Fruit fly (Drosophila melanogaster) whole organism, embryonic: ENCODE results near the gene CG34313.

Source experiments
- Bgb ChIP-seq: fragments of 200-800 bp; sonication (Bioruptor generic); IDR thresholded peaks from 2 replicates; pipeline ENCODE4 v1.3.6; 2022; ENCODE audit warnings: missing biosample characterization, missing genetic modification characterization; ENCODE audit not compliant: partially characterized antibody
- C15 ChIP-seq: fragments of 200-800 bp; sonication (Bioruptor generic); IDR thresholded peaks from 3 replicates; pipeline ENCODE4 v1.3.6; 2022; ENCODE audit warnings: missing biosample characterization, missing genetic modification characterization
- CG10462 ChIP-seq: fragments of 200-800 bp; sonication (Bioruptor generic); optimal IDR thresholded peaks from 2 replicates; lab custom pipeline; 2016; ENCODE audit warnings: missing biosample characterization, missing genetic modification characterization
- CG11695 ChIP-seq: fragments of 200-800 bp; sonication (Bioruptor generic); IDR thresholded peaks from 3 replicates; pipeline ENCODE4 v1.3.6; 2022; ENCODE audit warnings: missing biosample characterization, missing genetic modification characterization
- CG12769 ChIP-seq: fragments of 200-800 bp; sonication (Bioruptor generic); optimal IDR thresholded peaks from 2 replicates; lab custom pipeline; 2019; ENCODE audit warnings: missing biosample characterization, mild to moderate bottlenecking, missing genetic modification characterization, moderate library complexity
- CG13624 ChIP-seq: fragments of 200-800 bp; sonication (Bioruptor generic); optimal IDR thresholded peaks from 2 replicates; lab custom pipeline; 2016; ENCODE audit warnings: missing biosample characterization, missing genetic modification characterization
- CG15011 ChIP-seq: fragments of 200-800 bp; sonication (Bioruptor generic); optimal IDR thresholded peaks from 3 replicates; lab custom pipeline; 2018; ENCODE audit warnings: missing biosample characterization, mild to moderate bottlenecking, missing genetic modification characterization
- CG17385 ChIP-seq: fragments of 200-800 bp; sonication (Bioruptor generic); optimal IDR thresholded peaks from 3 replicates; lab custom pipeline; 2018; ENCODE audit warnings: missing biosample characterization, mild to moderate bottlenecking, missing genetic modification characterization
- CG17912 ChIP-seq: fragments of 200-800 bp; sonication (Bioruptor generic); optimal IDR thresholded peaks from 2 replicates; lab custom pipeline; 2018; ENCODE audit warnings: missing biosample characterization, mild to moderate bottlenecking, missing genetic modification characterization
- CG2120 ChIP-seq: fragments of 200-800 bp; sonication (Bioruptor generic); optimal IDR thresholded peaks from 3 replicates; lab custom pipeline; 2016; ENCODE audit warnings: missing biosample characterization, missing genetic modification characterization
- CG2889 ChIP-seq: fragments of 200-800 bp; sonication (Bioruptor generic); IDR thresholded peaks from 3 replicates; pipeline ENCODE4 v1.3.6; 2022; ENCODE audit warnings: missing biosample characterization, missing genetic modification characterization
- CG3065 ChIP-seq: fragments of 200-800 bp; sonication (Bioruptor generic); optimal IDR thresholded peaks from 2 replicates; lab custom pipeline; 2016; ENCODE audit warnings: missing biosample characterization, missing genetic modification characterization
- CG3726 ChIP-seq: fragments of 200-800 bp; sonication (Bioruptor generic); IDR thresholded peaks from 3 replicates; pipeline ENCODE4, ENCODE4 v1.3.6; 2022; ENCODE audit warnings: missing biosample characterization, missing genetic modification characterization
- CG4617 ChIP-seq: fragments of 200-800 bp; sonication (Bioruptor generic); optimal IDR thresholded peaks from 3 replicates; lab custom pipeline; 2016; ENCODE audit warnings: missing biosample characterization, missing genetic modification characterization, borderline replicate concordance
- CG7839 ChIP-seq: fragments of 200-800 bp; sonication (Bioruptor generic); optimal IDR thresholded peaks from 3 replicates; lab custom pipeline; 2018; ENCODE audit warnings: missing biosample characterization, mild to moderate bottlenecking, missing genetic modification characterization, moderate library complexity
- CG7928 ChIP-seq: fragments of 200-800 bp; sonication (Bioruptor generic); optimal IDR thresholded peaks from 2 replicates; lab custom pipeline; 2017; ENCODE audit warnings: missing biosample characterization, mild to moderate bottlenecking, missing genetic modification characterization
- CG9215 ChIP-seq: fragments of 200-800 bp; sonication (Bioruptor generic); IDR thresholded peaks from 2 replicates; pipeline ENCODE4 v1.3.6; 2022; ENCODE audit warnings: missing biosample characterization, missing genetic modification characterization
- CG9797 ChIP-seq: fragments of 200-800 bp; sonication (Bioruptor generic); optimal IDR thresholded peaks from 3 replicates; lab custom pipeline; 2018; ENCODE audit warnings: missing biosample characterization, mild to moderate bottlenecking, missing genetic modification characterization
- Dek ChIP-seq: fragments of 200-800 bp; sonication (Bioruptor generic); optimal IDR thresholded peaks from 3 replicates; lab custom pipeline; 2019; ENCODE audit warnings: missing biosample characterization, mild to moderate bottlenecking, missing genetic modification characterization, moderate library complexity
- Doc3 ChIP-seq: fragments of 200-800 bp; sonication (Bioruptor generic); IDR thresholded peaks from 3 replicates; pipeline ENCODE4 v1.3.6; 2022; ENCODE audit warnings: missing biosample characterization, missing genetic modification characterization; ENCODE audit not compliant: partially characterized antibody
- E2f2 ChIP-seq: fragments of 200-800 bp; sonication (Bioruptor generic); IDR thresholded peaks from 2 replicates; pipeline ENCODE4 v1.3.6; 2022; ENCODE audit warnings: missing biosample characterization, missing genetic modification characterization
- Gug ChIP-seq: fragments of 200-800 bp; sonication (Bioruptor generic); IDR thresholded peaks from 4 replicates; pipeline ENCODE4 v1.3.6; 2022; ENCODE audit warnings: missing biosample characterization, missing genetic modification characterization
- Hand ChIP-seq: fragments of 200-800 bp; sonication (Bioruptor generic); optimal IDR thresholded peaks from 2 replicates; lab custom pipeline; 2017; ENCODE audit warnings: mild to moderate bottlenecking, missing biosample characterization, missing genetic modification reagents, missing genetic modification characterization
- Hr3 ChIP-seq: fragments of 200-800 bp; sonication (Bioruptor generic); optimal IDR thresholded peaks from 3 replicates; lab custom pipeline; 2016; ENCODE audit warnings: missing biosample characterization, missing genetic modification characterization
- Hr39 ChIP-seq: fragments of >200 bp; optimal IDR thresholded peaks from 2 replicates; lab custom pipeline; 2017
- MESR4 ChIP-seq: fragments of 200-800 bp; sonication (Bioruptor generic); optimal IDR thresholded peaks from 2 replicates; lab custom pipeline; 2018; ENCODE audit warnings: missing biosample characterization, mild to moderate bottlenecking, missing genetic modification characterization, moderate library complexity
- MTF-1 ChIP-seq: fragments of 200-800 bp; sonication (Bioruptor generic); optimal IDR thresholded peaks from 2 replicates; lab custom pipeline; 2018; ENCODE audit warnings: missing biosample characterization, mild to moderate bottlenecking, missing genetic modification characterization, borderline replicate concordance
- Myb ChIP-seq: fragments of 200-800 bp; sonication (Bioruptor generic); optimal IDR thresholded peaks from 2 replicates; lab custom pipeline; 2016; ENCODE audit warnings: missing biosample characterization, missing genetic modification characterization
- Sry-β ChIP-seq: fragments of 200-800 bp; sonication (Bioruptor generic); optimal IDR thresholded peaks from 2 replicates; lab custom pipeline; 2018; ENCODE audit warnings: missing biosample characterization, mild to moderate bottlenecking, missing genetic modification characterization, moderate library complexity
- ap ChIP-seq: fragments of 200-800 bp; sonication (Bioruptor generic); IDR thresholded peaks from 2 replicates; pipeline ENCODE4 v1.3.6; 2022; ENCODE audit warnings: missing biosample characterization, missing genetic modification characterization
- ara ChIP-seq: fragments of 200-800 bp; sonication (Bioruptor generic); IDR thresholded peaks from 2 replicates; pipeline ENCODE4 v1.3.6; 2022; ENCODE audit warnings: missing biosample characterization, missing genetic modification characterization
- btn ChIP-seq: fragments of 200-800 bp; sonication (Bioruptor generic); optimal IDR thresholded peaks from 2 replicates; lab custom pipeline; 2016; ENCODE audit warnings: missing biosample characterization, missing genetic modification characterization
- dan ChIP-seq: fragments of 200-800 bp; sonication (Bioruptor generic); IDR thresholded peaks from 2 replicates; pipeline ENCODE4 v1.3.6; 2022; ENCODE audit warnings: missing biosample characterization, missing genetic modification characterization
- dm ChIP-seq: fragments of 200-800 bp; sonication (Bioruptor generic); optimal IDR thresholded peaks from 3 replicates; lab custom pipeline; 2016; ENCODE audit warnings: missing biosample characterization, missing genetic modification characterization
- fd64A ChIP-seq: fragments of 200-800 bp; sonication (Bioruptor generic); optimal IDR thresholded peaks from 3 replicates; lab custom pipeline; 2018; ENCODE audit warnings: missing biosample characterization, mild to moderate bottlenecking, missing genetic modification characterization
- gt ChIP-seq: fragments of 200-800 bp; sonication (Bioruptor generic); IDR thresholded peaks from 2 replicates; pipeline ENCODE4 v1.3.6; 2022; ENCODE audit warnings: missing biosample characterization, missing genetic modification characterization
- kay ChIP-seq: fragments of 200-800 bp; sonication (Bioruptor generic); optimal IDR thresholded peaks from 2 replicates; lab custom pipeline; 2016; ENCODE audit warnings: missing biosample characterization, missing genetic modification characterization
- pzg ChIP-seq: fragments of 200-800 bp; sonication (Bioruptor generic); optimal IDR thresholded peaks from 3 replicates; lab custom pipeline; 2018; ENCODE audit warnings: missing biosample characterization, mild to moderate bottlenecking, missing genetic modification characterization, moderate library complexity
- sisA ChIP-seq: fragments of 200-800 bp; sonication (Bioruptor generic); IDR thresholded peaks from 2 replicates; pipeline ENCODE4 v1.3.6; 2022; ENCODE audit warnings: missing biosample characterization, missing genetic modification characterization
- slbo ChIP-seq: fragments of 200-800 bp; sonication (Bioruptor generic); IDR thresholded peaks from 2 replicates; pipeline ENCODE4 v1.3.6; 2022; ENCODE audit warnings: missing biosample characterization, missing genetic modification characterization
- slou ChIP-seq: fragments of 200-800 bp; sonication (Bioruptor generic); optimal IDR thresholded peaks from 3 replicates; lab custom pipeline; 2016; ENCODE audit warnings: missing biosample characterization, missing genetic modification characterization
- slp2 ChIP-seq: fragments of 200-800 bp; sonication (Bioruptor generic); optimal IDR thresholded peaks from 2 replicates; lab custom pipeline; 2016; ENCODE audit warnings: missing biosample characterization, missing genetic modification characterization
- sob ChIP-seq: fragments of 200-800 bp; sonication (Bioruptor generic); IDR thresholded peaks from 2 replicates; pipeline ENCODE4 v1.3.6; 2022; ENCODE audit warnings: missing biosample characterization, missing genetic modification characterization
- sr ChIP-seq: fragments of 200-800 bp; sonication (Bioruptor generic); IDR thresholded peaks from 3 replicates; pipeline ENCODE4 v1.3.6; 2022; ENCODE audit warnings: missing biosample characterization, missing genetic modification characterization
- stwl ChIP-seq: fragments of 200-800 bp; sonication (Bioruptor generic); optimal IDR thresholded peaks from 3 replicates; lab custom pipeline; 2018; ENCODE audit warnings: missing biosample characterization, mild to moderate bottlenecking, missing genetic modification characterization, moderate library complexity
- tgo ChIP-seq: fragments of 200-800 bp; sonication (Bioruptor generic); IDR thresholded peaks from 3 replicates; pipeline ENCODE4 v1.3.6; 2022; ENCODE audit warnings: missing biosample characterization, missing genetic modification characterization
- usp ChIP-seq: fragments of >200 bp; optimal IDR thresholded peaks from 2 replicates; lab custom pipeline; 2017; ENCODE audit warnings: missing biosample characterization, missing genetic modification characterization

The CG34313 gene

dm6 chr2L:16888574-16889376 is 9.5 kb downstream of the CG34313 start (continued):
- peak; percentile 86 for TF ChIP-seq MESR4 (GFP tag; lab: Kevin White, UChicago)

dm6 chr2L:16889608-16890007 is 10.3 kb downstream of the CG34313 start, which contains the start of gene CG42556:
CG42556 (plus strand) TSS chr2L:16889908.
- TF ChIP-seq CG17912 (GFP tag; lab: Kevin White, UChicago) (no peak), slp2 (GFP tag; lab: Kevin White, UChicago) (no peak), slou (GFP tag; lab: Kevin White, UChicago) (no peak), usp (GFP tag; lab: Kevin White, UChicago) (no peak), CG2889 (GFP tag; lab: Robert Waterston, UW) (no peak), CG17385 (GFP tag; lab: Kevin White, UChicago) (no peak), gt (GFP tag; lab: Robert Waterston, UW) (no peak), CG2120 (no peak), tgo (no peak), CG13624 (GFP tag; lab: Kevin White, UChicago) (no peak), CG12769 (tag; lab: Kevin White, UChicago) (no peak), CG7928 (no peak), Hand (no peak), ap (GFP tag; lab: Robert Waterston, UW) (no peak), Gug (GFP tag; lab: Robert Waterston, UW) (no peak), dan (GFP tag; lab: Robert Waterston, UW) (no peak), sr (GFP tag; lab: Robert Waterston, UW) (no peak), Dek (tag; lab: Kevin White, UChicago) (no peak), Sry-β (GFP tag; lab: Kevin White, UChicago) (no peak)

- TF ChIP-seq ara (GFP tag; lab: Robert Waterston, UW) = no peak
- TF ChIP-seq MTF-1 (GFP tag; lab: Kevin White, UChicago) = no peak
- TF ChIP-seq CG3726 (GFP tag; lab: Robert Waterston, UW) = no peak
- no peak for TF ChIP-seq Hr39 (lab: Kevin White, UChicago)
- TF ChIP-seq sisA = no peak
- no peak for TF ChIP-seq CG3065
- TF ChIP-seq sob (GFP tag; lab: Robert Waterston, UW) = no peak
- TF ChIP-seq Doc3 (GFP tag; lab: Robert Waterston, UW) = no peak
- no peak for TF ChIP-seq slbo
- no peak for TF ChIP-seq CG15011 (GFP tag; lab: Kevin White, UChicago)
- TF ChIP-seq Hr3 (GFP tag; lab: Kevin White, UChicago) = no peak
- TF ChIP-seq CG9215 (GFP tag; lab: Robert Waterston, UW) = no peak
These were observed 21.1 kb downstream of the CG34313 start, which contains the start of gene CG31805 for dm6 chr2L:16900373-16900772. CG31805 (minus strand) TSS chr2L:16900473.

- TF ChIP-seq Bgb (GFP tag; lab: Robert Waterston, UW) = no peak
- TF ChIP-seq Myb (GFP tag; lab: Kevin White, UChicago) = peak; percentile 62
- TF ChIP-seq CG7839 = no peak
- peak; percentile 74 for TF ChIP-seq stwl (tag; lab: Kevin White, UChicago)
- peak; percentile 31 for TF ChIP-seq pzg (GFP tag; lab: Kevin White, UChicago)
- peak; percentile 46 for TF ChIP-seq MESR4 (GFP tag; lab: Kevin White, UChicago)
- TF ChIP-seq CG11695 (GFP tag; lab: Robert Waterston, UW) = no peak
- TF ChIP-seq kay (GFP tag; lab: Kevin White, UChicago) = no peak
- TF ChIP-seq E2f2 (GFP tag; lab: Robert Waterston, UW) = peak; percentile 45; the same call in 1 of the 2 replicates
- TF ChIP-seq fd64A = no peak
- TF ChIP-seq C15 (GFP tag; lab: Robert Waterston, UW) = no peak
- no peak for TF ChIP-seq CG3726 (GFP tag; lab: Robert Waterston, UW)
- TF ChIP-seq btn (GFP tag; lab: Kevin White, UChicago) = no peak
- peak; percentile 35 for TF ChIP-seq CG4617 (GFP tag; lab: Kevin White, UChicago)
- TF ChIP-seq CG9797 (GFP tag; lab: Kevin White, UChicago) = peak; percentile 55
- peak; percentile 65 for TF ChIP-seq dm (GFP tag; lab: Kevin White, UChicago)
- TF ChIP-seq CG10462 (GFP tag; lab: Kevin White, UChicago) = no peak
These were observed 22.7 kb downstream of the CG34313 start, which contains the start of gene CG12288 for dm6 chr2L:16902003-16902402. CG12288 (minus strand) TSS chr2L:16902218.
